Worm (Caenorhabditis elegans): ENCODE data around the gene try-10.

DNA sequence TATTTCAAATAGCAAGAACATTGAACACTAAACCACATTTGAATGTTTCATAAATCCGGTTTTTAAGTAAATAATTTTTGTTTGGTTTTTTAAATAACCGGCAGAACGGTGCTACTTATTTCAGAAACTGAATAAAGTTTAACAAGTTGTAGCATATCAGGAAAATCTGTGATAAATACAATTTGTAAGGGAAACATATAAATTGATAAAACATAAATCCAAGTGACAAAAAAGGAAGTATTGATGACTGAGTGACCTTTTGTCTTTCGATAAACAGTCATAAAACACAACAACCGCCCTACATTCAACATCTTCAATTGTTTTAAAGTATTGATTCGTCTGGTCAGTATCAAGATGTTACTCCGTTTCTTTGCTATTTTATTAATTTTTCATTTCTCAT is 17.8 kb downstream of the try-10 start, which contains the start of gene far-5:
- no peak for TF ChIP-seq peb-1 (tag; optimal IDR thresholded peaks at IDR 0.05)
- TF ChIP-seq ZK546.5 (tag; optimal IDR thresholded peaks at IDR 0.05), result no peak
